Worm (Caenorhabditis elegans): Measurements from ENCODE around the gene C49A9.2.

DNA sequence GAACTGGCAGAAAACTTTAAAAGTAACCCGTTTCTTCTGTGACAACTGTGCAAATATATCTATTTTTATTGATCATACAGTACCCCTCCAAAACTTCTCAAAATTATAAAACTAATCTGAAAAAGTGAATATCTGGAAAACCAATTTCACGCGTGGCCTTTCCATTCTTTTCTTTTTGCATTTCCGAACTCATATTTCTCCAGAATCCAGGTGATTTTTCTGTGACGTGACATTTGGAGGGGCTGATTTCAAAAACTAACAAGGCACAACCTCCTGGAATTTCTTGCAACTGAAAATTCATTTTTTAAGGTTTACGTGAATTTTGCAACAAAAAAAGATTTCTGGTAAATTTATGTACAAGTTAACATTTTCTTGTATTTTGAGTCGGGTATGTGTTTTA, 25.0 kb upstream of the C49A9.2 start:
- TF ChIP-seq ztf-29 (GFP tag; IDR thresholded peaks at IDR 0.05) (no peak), ztf-23 (GFP tag; IDR thresholded peaks at IDR 0.05) (no peak), T22C8.4 (GFP tag; IDR thresholded peaks at IDR 0.05) (no peak), flt-1 (GFP tag; IDR thresholded peaks at IDR 0.05) (no peak), klf-2 (GFP tag; conservative IDR thresholded peaks at IDR 0.05) (no peak), tab-1 (GFP tag; IDR thresholded peaks at IDR 0.05) (no peak), cog-1 (tag; optimal IDR thresholded peaks at IDR 0.05) (no peak)
